Fruit fly (Drosophila melanogaster): ENCODE measurements around the gene Lim3.

DNA sequence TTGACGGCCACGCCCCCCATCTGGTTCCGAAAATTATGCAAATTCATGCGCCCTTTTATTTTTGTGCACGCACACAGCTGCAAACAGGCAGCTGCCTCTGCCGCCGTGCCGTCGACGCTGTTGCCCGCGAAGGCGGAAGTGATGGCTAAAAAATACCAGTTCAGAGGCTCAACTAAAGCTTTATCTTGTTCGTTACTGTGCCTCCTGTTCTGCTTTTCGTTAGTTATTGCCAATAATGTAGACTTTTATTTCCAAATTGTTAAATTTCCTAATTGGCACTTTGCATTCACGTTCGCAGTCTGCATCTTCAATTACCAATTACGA is 26.1 kb upstream of the Lim3 start:
- TF ChIP-seq CG11617 (GFP tag; optimal IDR thresholded peaks at IDR 0.05) = no peak
- no peak for TF ChIP-seq CG14711 (tag; optimal IDR thresholded peaks at IDR 0.05)
- no peak for TF ChIP-seq CG1620 (GFP tag; optimal IDR thresholded peaks at IDR 0.05)
- no peak for TF ChIP-seq CG12768 (GFP tag; optimal IDR thresholded peaks at IDR 0.05)
- TF ChIP-seq CG5204 (GFP tag; optimal IDR thresholded peaks at IDR 0.05) = no peak
- no peak for TF ChIP-seq CG7101 (tag; optimal IDR thresholded peaks at IDR 0.05)
- no peak for TF ChIP-seq kay (GFP tag; ENCODE audit: borderline replicate concordance)
- no peak for TF ChIP-seq ovo (GFP tag; optimal IDR thresholded peaks at IDR 0.05)
- no peak for TF ChIP-seq Clk (GFP tag; optimal IDR thresholded peaks at IDR 0.05)
- TF ChIP-seq CG33017 (tag; optimal IDR thresholded peaks at IDR 0.05) = no peak
- TF ChIP-seq pad (GFP tag; optimal IDR thresholded peaks at IDR 0.05) = no peak
- no peak for TF ChIP-seq bab1 (GFP tag; optimal IDR thresholded peaks at IDR 0.05)
- no peak for TF ChIP-seq Mnt (GFP tag; optimal IDR thresholded peaks at IDR 0.05)
